Worm (Caenorhabditis elegans) whole organism, L4 larva: ENCODE results near the gene ZK353.10.

Experiments used
- F26F4.8 ChIP-seq: fragments of 200-800 bp; sonication (Bioruptor generic); conservative IDR thresholded peaks from 2 replicates; pipeline ENCODE4 v1.3.6; 2022; ENCODE audit warnings: missing genetic modification characterization, missing compliant biosample characterization
- F44E2.7 ChIP-seq: fragments of 200-800 bp; sonication (Bioruptor generic); IDR thresholded peaks from 2 replicates; pipeline ENCODE4 v2.1.2; 2022; ENCODE audit warnings: missing genetic modification characterization, missing compliant biosample characterization
- R02D3.7 ChIP-seq: fragments of 150-350 bp; sonication (generic microtip); optimal IDR thresholded peaks from 3 replicates; lab custom pipeline; 2014; ENCODE audit warnings: missing biosample characterization, missing genetic modification characterization
- T20F7.1 ChIP-seq: fragments of 200-800 bp; sonication (Bioruptor generic); optimal IDR thresholded peaks from 2 replicates; lab custom pipeline; 2018; ENCODE audit warnings: mild to moderate bottlenecking, missing genetic modification characterization, missing compliant biosample characterization
- T26A8.4 ChIP-seq: fragments of 200-800 bp; sonication (Bioruptor generic); IDR thresholded peaks from 2 replicates; pipeline ENCODE4 v1.3.6; 2022; ENCODE audit warnings: missing genetic modification characterization, missing compliant biosample characterization
- ZK337.2 ChIP-seq: fragments of 200-800 bp; sonication (Bioruptor generic); IDR thresholded peaks from 2 replicates; pipeline ENCODE4 v1.3.6; 2022; ENCODE audit warnings: missing genetic modification reagents, missing genetic modification characterization, missing compliant biosample characterization
- aly-2 ChIP-seq: sonication (generic microtip); optimal IDR thresholded peaks from 2 replicates; lab custom pipeline; 2018; ENCODE audit warnings: missing biosample characterization, missing genetic modification characterization
- ama-1 ChIP-seq: fragments of 150-350 bp; optimal IDR thresholded peaks from 2 replicates; lab custom pipeline; 2014; ENCODE audit warnings: inconsistent platforms, mixed read lengths
- arid-1 ChIP-seq: fragments of 200-800 bp; sonication (Bioruptor generic); conservative IDR thresholded peaks from 2 replicates; pipeline ENCODE4 v1.3.6; 2022; ENCODE audit warnings: missing genetic modification reagents, missing genetic modification characterization, missing compliant biosample characterization
- attf-4 ChIP-seq: sonication (generic microtip); optimal IDR thresholded peaks from 3 replicates; lab custom pipeline; 2017; ENCODE audit warnings: missing biosample characterization, missing genetic modification characterization
- ceh-20 ChIP-seq: fragments of 200-800 bp; sonication (Bioruptor generic); IDR thresholded peaks from 2 replicates; pipeline ENCODE4 v1.3.6; 2022; ENCODE audit warnings: missing genetic modification reagents, missing genetic modification characterization, missing compliant biosample characterization
- ceh-28 ChIP-seq: fragments of 150-350 bp; optimal IDR thresholded peaks from 2 replicates; lab custom pipeline; 2014; ENCODE audit warnings: missing biosample characterization, missing genetic modification reagents, missing genetic modification characterization
- ceh-32 ChIP-seq: sonication (generic microtip); optimal IDR thresholded peaks from 2 replicates; lab custom pipeline; 2016; ENCODE audit warnings: mild to moderate bottlenecking, missing genetic modification characterization, missing compliant biosample characterization; ENCODE audit not compliant: poor library complexity
- ceh-82 ChIP-seq: sonication (generic microtip); optimal IDR thresholded peaks from 2 replicates; lab custom pipeline; 2017; ENCODE audit warnings: missing biosample characterization, missing genetic modification characterization
- ces-1 ChIP-seq: fragments of 150-350 bp; sonication (generic microtip); optimal IDR thresholded peaks from 4 replicates; lab custom pipeline; 2014; ENCODE audit warnings: missing biosample characterization, missing genetic modification reagents, missing genetic modification characterization
- daf-12 ChIP-seq: fragments of 150-350 bp; optimal IDR thresholded peaks from 2 replicates; lab custom pipeline; 2014; ENCODE audit warnings: missing biosample characterization, missing genetic modification reagents, missing genetic modification characterization
- daf-16 ChIP-seq, 3 experiments: sonication (generic microtip); optimal IDR thresholded peaks; 2 replicates each; lab custom pipeline; 2016 to 2017; ENCODE audit warnings: missing genetic modification characterization in 3 of 3, missing genetic modification reagents in 3 of 3, mild to moderate bottlenecking in 2 of 3, missing compliant biosample characterization in 2 of 3, missing biosample characterization in 1 of 3, moderate library complexity in 1 of 3
- fkh-10 ChIP-seq: fragments of 150-350 bp; optimal IDR thresholded peaks from 2 replicates; lab custom pipeline; 2014; ENCODE audit warnings: missing biosample characterization, missing genetic modification reagents, missing genetic modification characterization
- hif-1 ChIP-seq, 2 experiments: sonication (generic microtip); optimal IDR thresholded peaks; 2 replicates each; lab custom pipeline; 2016 to 2017; ENCODE audit warnings: missing compliant biosample characterization in 2 of 2, missing genetic modification characterization in 2 of 2, missing genetic modification reagents in 2 of 2, missing genotype in 2 of 2, mild to moderate bottlenecking in 1 of 2
- hlh-11 ChIP-seq: fragments of 200-800 bp; sonication (Bioruptor generic); optimal IDR thresholded peaks from 2 replicates; lab custom pipeline; 2018; ENCODE audit warnings: mild to moderate bottlenecking, missing genetic modification characterization, missing compliant biosample characterization
- jun-1 ChIP-seq: fragments of 150-350 bp; optimal IDR thresholded peaks from 2 replicates; lab custom pipeline; 2014; ENCODE audit warnings: missing biosample characterization, missing genetic modification reagents, missing genetic modification characterization
- lin-1 ChIP-seq: fragments of 200-800 bp; sonication (Bioruptor generic); IDR thresholded peaks from 2 replicates; pipeline ENCODE4 v1.3.6; 2022; ENCODE audit warnings: missing genetic modification reagents, missing genetic modification characterization, missing compliant biosample characterization
- lin-38 ChIP-seq: fragments of 200-800 bp; sonication (Bioruptor generic); IDR thresholded peaks from 2 replicates; pipeline ENCODE4 v1.3.6; 2022; ENCODE audit warnings: missing genetic modification reagents, missing genetic modification characterization, missing compliant biosample characterization
- lin-39 ChIP-seq: fragments of 150-350 bp; optimal IDR thresholded peaks from 2 replicates; lab custom pipeline; 2014; ENCODE audit warnings: missing biosample characterization, missing genetic modification reagents, missing genetic modification characterization
- lir-3 ChIP-seq: sonication (generic microtip); optimal IDR thresholded peaks from 2 replicates; lab custom pipeline; 2016; ENCODE audit warnings: mild to moderate bottlenecking, missing genetic modification characterization, missing compliant biosample characterization
- madf-5 ChIP-seq, 2 experiments: fragments of 200-800 bp; sonication (Bioruptor generic); IDR thresholded peaks; 2 replicates each; pipeline ENCODE4 v1.3.6; 2022; ENCODE audit warnings: missing compliant biosample characterization in 2 of 2, missing genetic modification characterization in 2 of 2
- mdl-1 ChIP-seq, 2 experiments: fragments of 150-350 bp in 1 of 2; sonication (generic microtip) in 1 of 2; optimal IDR thresholded peaks; 2 replicates each; lab custom pipeline; 2014 to 2017; ENCODE audit warnings: missing biosample characterization in 2 of 2, missing genetic modification characterization in 2 of 2
- mdt-29 ChIP-seq: fragments of 200-800 bp; sonication (Bioruptor generic); IDR thresholded peaks from 2 replicates; pipeline ENCODE4 v1.3.6; 2022; ENCODE audit warnings: missing genetic modification reagents, missing genetic modification characterization, missing compliant biosample characterization
- mep-1 ChIP-seq: fragments of 150-350 bp; sonication (generic microtip); optimal IDR thresholded peaks from 3 replicates; lab custom pipeline; 2014; ENCODE audit warnings: missing biosample characterization, missing genetic modification characterization
- nhr-102 ChIP-seq: sonication (generic microtip); optimal IDR thresholded peaks from 2 replicates; lab custom pipeline; 2016; ENCODE audit warnings: mild to moderate bottlenecking, missing genetic modification characterization, moderate library complexity, missing compliant biosample characterization
- nhr-237 ChIP-seq: sonication (generic microtip); optimal IDR thresholded peaks from 2 replicates; lab custom pipeline; 2017; ENCODE audit warnings: missing biosample characterization, missing genetic modification characterization
- nhr-28 ChIP-seq: fragments of 150-350 bp; optimal IDR thresholded peaks from 2 replicates; lab custom pipeline; 2014; ENCODE audit warnings: missing biosample characterization, missing genetic modification characterization
- nhr-41 ChIP-seq: fragments of 200-800 bp; sonication (Bioruptor generic); IDR thresholded peaks from 2 replicates; pipeline ENCODE4 v1.3.6; 2022; ENCODE audit warnings: missing genetic modification reagents, missing genetic modification characterization, missing compliant biosample characterization
- nhr-42 ChIP-seq: fragments of 200-800 bp; sonication (Bioruptor generic); IDR thresholded peaks from 2 replicates; pipeline ENCODE4 v1.3.6; 2022; ENCODE audit warnings: missing genetic modification characterization, missing compliant biosample characterization
- nhr-6 ChIP-seq: fragments of 150-350 bp; optimal IDR thresholded peaks from 2 replicates; lab custom pipeline; 2014; ENCODE audit warnings: missing biosample characterization, missing genetic modification characterization
- pqm-1 ChIP-seq: sonication (generic microtip); optimal IDR thresholded peaks from 2 replicates; lab custom pipeline; 2017; ENCODE audit warnings: missing biosample characterization, missing genetic modification characterization
- set-16 ChIP-seq: fragments of 200-800 bp; sonication (Bioruptor generic); IDR thresholded peaks from 2 replicates; pipeline ENCODE4 v1.3.6; 2022; ENCODE audit warnings: missing genetic modification reagents, missing genetic modification characterization, missing compliant biosample characterization
- snpc-1.2 ChIP-seq: fragments of 200-800 bp; sonication (Bioruptor generic); IDR thresholded peaks from 2 replicates; pipeline ENCODE4 v1.3.6; 2022; ENCODE audit warnings: missing genetic modification reagents, missing genetic modification characterization, missing compliant biosample characterization
- tag-97 ChIP-seq: fragments of 200-800 bp; sonication (Bioruptor generic); IDR thresholded peaks from 2 replicates; pipeline ENCODE4 v1.3.6; 2022; ENCODE audit warnings: missing genetic modification characterization, missing compliant biosample characterization
- tra-1 ChIP-seq: fragments of 200-800 bp; sonication (Bioruptor generic); IDR thresholded peaks from 2 replicates; pipeline ENCODE4 v1.3.6; 2022; ENCODE audit warnings: missing genetic modification reagents, missing genetic modification characterization, missing compliant biosample characterization
- zag-1 ChIP-seq: fragments of 150-350 bp; optimal IDR thresholded peaks from 2 replicates; lab custom pipeline; 2014; ENCODE audit warnings: missing biosample characterization, missing genetic modification characterization
- ztf-11 ChIP-seq: fragments of 150-350 bp; optimal IDR thresholded peaks from 2 replicates; lab custom pipeline; 2014; ENCODE audit warnings: missing biosample characterization, missing genetic modification characterization

The ZK353.10 gene

ce11 chrIII:8425076-8425475 lies 30.9 kb upstream of the ZK353.10 start (continued):
- peak; percentile 72 for TF ChIP-seq jun-1 (tag; lab: Kevin White, UChicago)
- TF ChIP-seq lin-1 (GFP tag; lab: Robert Waterston, UW): 0 out of 2 replicates have a peak, but pooled peaks have one; percentile 31
- TF ChIP-seq F44E2.7: no peak
- no peak for TF ChIP-seq R02D3.7 (tag; lab: Kevin White, UChicago)
- no peak for TF ChIP-seq zag-1 (tag; lab: Kevin White, UChicago)
- no peak for TF ChIP-seq nhr-237 (tag; lab: Kevin White, UChicago)
- no peak for TF ChIP-seq tag-97
- no peak for TF ChIP-seq lin-39 (tag; lab: Kevin White, UChicago)
- TF ChIP-seq daf-16 (GFP tag; optimal IDR thresholded peaks at IDR 0.05; lab: Kevin White, UChicago): peak in 1 of 2 experiments; percentile 66
- peak; percentile 90 for TF ChIP-seq daf-16 (tag; optimal IDR thresholded peaks at IDR 0.05; lab: Kevin White, UChicago)
- no peak for TF ChIP-seq fkh-10 (GFP tag; lab: Kevin White, UChicago)
- TF ChIP-seq lin-38 (GFP tag; lab: Robert Waterston, UW): peak; percentile 38; the same call in 1 of the 2 replicates
- peak; percentile 64 for TF ChIP-seq T26A8.4 (GFP tag; lab: Robert Waterston, UW)
- peak; percentile 89 for TF ChIP-seq hlh-11
- peak; percentile 38; the same call in 1 of the 2 replicates for TF ChIP-seq arid-1
- peak; percentile 40 for TF ChIP-seq pqm-1 (tag; lab: Kevin White, UChicago)
- TF ChIP-seq daf-12 (tag; lab: Kevin White, UChicago): no peak
- no peak for TF ChIP-seq ZK337.2
- no peak for TF ChIP-seq ztf-11 (tag; lab: Kevin White, UChicago)
- TF ChIP-seq ceh-20 (GFP tag; lab: Robert Waterston, UW): 0 out of 2 replicates have a peak, but pooled peaks have one; percentile 9
- no peak for TF ChIP-seq attf-4 (tag; lab: Kevin White, UChicago)
- TF ChIP-seq ceh-82 (tag; lab: Kevin White, UChicago): no peak
- 0 out of 2 replicates have a peak, but pooled peaks have one; percentile 12 for TF ChIP-seq nhr-42
- peak in 1 of 2 experiments; percentile 61 for TF ChIP-seq mdl-1 (tag; optimal IDR thresholded peaks at IDR 0.05; lab: Kevin White, UChicago)
- peak; percentile 42; the same call in 1 of the 2 replicates for TF ChIP-seq set-16 (GFP tag; lab: Robert Waterston, UW)
- TF ChIP-seq lir-3 (tag; lab: Kevin White, UChicago): no peak
- TF ChIP-seq nhr-28 (tag; lab: Kevin White, UChicago): peak; percentile 87
- TF ChIP-seq ama-1 (lab: Kevin White, UChicago): no peak
- 0 out of 2 replicates have a peak, but pooled peaks have one; percentile 42 for TF ChIP-seq mdt-29 (GFP tag; lab: Robert Waterston, UW)
- peak; percentile 66 for TF ChIP-seq nhr-102 (tag; lab: Kevin White, UChicago)
- TF ChIP-seq hif-1 (tag; optimal IDR thresholded peaks at IDR 0.05; lab: Kevin White, UChicago): peak in 1 of 2 experiments; percentile 64
- TF ChIP-seq mep-1 (tag; lab: Kevin White, UChicago): peak; percentile 77
- TF ChIP-seq ceh-28 (tag; lab: Kevin White, UChicago): no peak
- peak; percentile 40 for TF ChIP-seq nhr-6
- TF ChIP-seq snpc-1.2 (GFP tag; lab: Robert Waterston, UW): no peak
- no peak for TF ChIP-seq aly-2 (tag; lab: Kevin White, UChicago)
- no peak for TF ChIP-seq tra-1 (GFP tag; lab: Robert Waterston, UW)
- TF ChIP-seq nhr-41 (GFP tag; lab: Robert Waterston, UW): 0 out of 2 replicates have a peak, but pooled peaks have one; percentile 37
- TF ChIP-seq F26F4.8 (GFP tag; lab: Robert Waterston, UW): no peak
- peak; percentile 82 for TF ChIP-seq T20F7.1 (GFP tag; lab: Kevin White, UChicago)
- no peak for TF ChIP-seq ceh-32 (tag; lab: Kevin White, UChicago)
- no peak for TF ChIP-seq ces-1 (GFP tag; lab: Kevin White, UChicago)
- TF ChIP-seq madf-5 (GFP tag; IDR thresholded peaks at IDR 0.05; lab: Robert Waterston, UW): no peak
- TF ChIP-seq, all 104 proteins: peak for 40
